Fruit fly (Drosophila melanogaster): ENCODE results near the gene Gal.

DNA sequence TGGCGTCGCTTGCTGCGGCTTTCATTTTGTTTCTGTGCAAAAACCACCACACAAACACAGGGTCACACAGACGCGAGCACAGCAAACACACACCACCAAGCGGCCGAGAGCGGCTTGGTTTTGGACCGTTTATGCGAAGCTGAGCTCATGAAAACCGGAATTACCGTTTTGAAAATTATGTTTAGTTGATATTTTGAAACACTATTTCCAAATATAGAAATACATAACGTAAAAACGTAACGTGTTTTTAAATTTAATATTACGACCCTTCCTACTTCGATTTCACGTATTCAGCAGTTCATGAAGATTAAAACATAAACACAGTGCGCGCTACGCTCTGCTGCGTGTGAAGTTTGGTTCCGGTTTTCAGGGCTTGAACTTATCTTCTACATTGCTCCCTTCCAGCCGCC, 44.6 kb upstream of the Gal start:
- TF ChIP-seq CG13624 (GFP tag; optimal IDR thresholded peaks at IDR 0.05) (peak; percentile 96), salm (tag; optimal IDR thresholded peaks at IDR 0.05) (peak; percentile 94), HLHmδ (GFP tag; optimal IDR thresholded peaks at IDR 0.05) (no peak), Ada2b (GFP tag; IDR thresholded peaks at IDR 0.05) (peak; percentile 96), CG3281 (GFP tag; optimal IDR thresholded peaks at IDR 0.05) (peak; percentile 97), CG3065 (GFP tag; optimal IDR thresholded peaks at IDR 0.05) (peak; percentile 80), CG17361 (GFP tag; IDR thresholded peaks at IDR 0.05) (no peak; the same call in none of the 3 replicates), CG1792 (GFP tag; optimal IDR thresholded peaks at IDR 0.05) (peak; percentile 90)

All from whole organism, embryonic.